Fruit fly (Drosophila melanogaster) whole organism, embryonic: ENCODE results near the gene CG6345.

Experiments used
- Aef1 ChIP-seq: fragments of 200-800 bp; sonication (Bioruptor generic); IDR thresholded peaks from 3 replicates; pipeline ENCODE4 v1.3.6; 2022; ENCODE audit warnings: missing biosample characterization, missing genetic modification characterization
- CG18476 ChIP-seq: fragments of 200-800 bp; sonication (Bioruptor generic); optimal IDR thresholded peaks from 2 replicates; lab custom pipeline; 2016; ENCODE audit warnings: missing biosample characterization, mild to moderate bottlenecking, missing genetic modification characterization
- croc ChIP-seq: fragments of 200-800 bp; sonication (Bioruptor generic); conservative IDR thresholded peaks from 3 replicates; pipeline ENCODE4 v1.3.6; 2022; ENCODE audit warnings: missing biosample characterization, missing genetic modification characterization
- sima ChIP-seq: fragments of 200-800 bp; sonication (Bioruptor generic); optimal IDR thresholded peaks from 2 replicates; lab custom pipeline; 2016; ENCODE audit warnings: missing biosample characterization, missing genetic modification characterization

dm6 chr3R:10378989-10379388, 36.9 kb downstream of the CG6345 start:
- no peak for TF ChIP-seq croc (GFP tag; lab: Robert Waterston, UW)
- no peak for TF ChIP-seq CG18476
- TF ChIP-seq Aef1 (GFP tag; lab: Robert Waterston, UW), result no peak
- no peak for TF ChIP-seq sima (GFP tag; lab: Kevin White, UChicago)
